Fruit fly (Drosophila melanogaster) whole organism, adult: Measurements from ENCODE around the gene CG6168.

ENCODE experiments used
- CG11617 ChIP-seq: fragments of 200-800 bp; sonication (Bioruptor generic); optimal IDR thresholded peaks from 2 replicates; lab custom pipeline; 2017; ENCODE audit warnings: mild to moderate bottlenecking, missing biosample characterization, missing genetic modification reagents, missing genetic modification characterization
- CG12768 ChIP-seq: fragments of 200-800 bp; sonication (Bioruptor generic); optimal IDR thresholded peaks from 2 replicates; lab custom pipeline; 2017; ENCODE audit warnings: missing biosample characterization, missing genetic modification characterization, mild to moderate bottlenecking, moderate library complexity, missing genetic modification reagents
- CG14711 ChIP-seq: fragments of 200-800 bp; sonication (Bioruptor generic); optimal IDR thresholded peaks from 2 replicates; lab custom pipeline; 2018; ENCODE audit warnings: missing biosample characterization, mild to moderate bottlenecking, missing genetic modification characterization, moderate library complexity
- CG1620 ChIP-seq: fragments of 200-800 bp; sonication (Bioruptor generic); optimal IDR thresholded peaks from 2 replicates; lab custom pipeline; 2016; ENCODE audit warnings: missing biosample characterization, missing genetic modification characterization
- CG33017 ChIP-seq: fragments of 200-800 bp; sonication (Bioruptor generic); optimal IDR thresholded peaks from 2 replicates; lab custom pipeline; 2018; ENCODE audit warnings: missing biosample characterization, mild to moderate bottlenecking, missing genetic modification characterization, moderate library complexity
- CG5204 ChIP-seq: fragments of 200-800 bp; sonication (Bioruptor generic); optimal IDR thresholded peaks from 2 replicates; lab custom pipeline; 2016; ENCODE audit warnings: missing biosample characterization, missing genetic modification characterization
- CG7045 ChIP-seq: fragments of 200-800 bp; sonication (Bioruptor generic); optimal IDR thresholded peaks from 2 replicates; lab custom pipeline; 2017; ENCODE audit warnings: missing biosample characterization, mild to moderate bottlenecking, missing genetic modification characterization
- CG7101 ChIP-seq: fragments of 200-800 bp; sonication (Bioruptor generic); optimal IDR thresholded peaks from 2 replicates; lab custom pipeline; 2018; ENCODE audit warnings: missing biosample characterization, mild to moderate bottlenecking, missing genetic modification characterization, moderate library complexity
- Clk ChIP-seq: fragments of 200-800 bp; sonication (Bioruptor generic); optimal IDR thresholded peaks from 2 replicates; lab custom pipeline; 2017; ENCODE audit warnings: missing biosample characterization, missing genetic modification characterization
- Crg-1 ChIP-seq: fragments of 200-800 bp; sonication (Bioruptor generic); optimal IDR thresholded peaks from 2 replicates; lab custom pipeline; 2016; ENCODE audit warnings: missing biosample characterization, missing genetic modification characterization
- Hr96 ChIP-seq: fragments of 200-800 bp; sonication (Bioruptor generic); optimal IDR thresholded peaks from 2 replicates; lab custom pipeline; 2016; ENCODE audit warnings: missing biosample characterization, missing genetic modification characterization
- Mnt ChIP-seq: fragments of 200-800 bp; sonication (Bioruptor generic); optimal IDR thresholded peaks from 2 replicates; lab custom pipeline; 2016; ENCODE audit warnings: missing biosample characterization, mild to moderate bottlenecking, missing genetic modification characterization
- bab1 ChIP-seq: fragments of 200-800 bp; sonication (Bioruptor generic); optimal IDR thresholded peaks from 3 replicates; lab custom pipeline; 2019; ENCODE audit warnings: missing biosample characterization, mild to moderate bottlenecking, missing genetic modification characterization, moderate library complexity
- cic ChIP-seq: fragments of 200-800 bp; sonication (Bioruptor generic); optimal IDR thresholded peaks from 2 replicates; lab custom pipeline; 2017; ENCODE audit warnings: missing biosample characterization, mild to moderate bottlenecking, missing genetic modification characterization, moderate library complexity
- cnc ChIP-seq, 2 experiments: fragments of >200 bp; optimal IDR thresholded peaks; 2 replicates each; lab custom pipeline; 2017
- kay ChIP-seq: fragments of 200-800 bp; sonication (Bioruptor generic); peaks from one replicate; lab custom pipeline; 2016; ENCODE audit warnings: missing biosample characterization, missing genetic modification characterization, borderline replicate concordance
- ovo ChIP-seq: fragments of 200-800 bp; sonication (Bioruptor generic); optimal IDR thresholded peaks from 2 replicates; lab custom pipeline; 2016; ENCODE audit warnings: missing biosample characterization, missing genetic modification characterization
- pad ChIP-seq: fragments of 200-800 bp; sonication (Bioruptor generic); optimal IDR thresholded peaks from 3 replicates; lab custom pipeline; 2017; ENCODE audit warnings: missing biosample characterization, missing genetic modification characterization, mild to moderate bottlenecking, moderate library complexity, missing genetic modification reagents
- tj ChIP-seq: fragments of 200-800 bp; sonication (Bioruptor generic); optimal IDR thresholded peaks from 3 replicates; lab custom pipeline; 2017; ENCODE audit warnings: missing biosample characterization, mild to moderate bottlenecking, missing genetic modification characterization, moderate library complexity
- toe ChIP-seq: fragments of 200-800 bp; sonication (Bioruptor generic); optimal IDR thresholded peaks from 2 replicates; lab custom pipeline; 2016; ENCODE audit warnings: missing biosample characterization, missing genetic modification characterization

The CG6168 gene

DNA sequence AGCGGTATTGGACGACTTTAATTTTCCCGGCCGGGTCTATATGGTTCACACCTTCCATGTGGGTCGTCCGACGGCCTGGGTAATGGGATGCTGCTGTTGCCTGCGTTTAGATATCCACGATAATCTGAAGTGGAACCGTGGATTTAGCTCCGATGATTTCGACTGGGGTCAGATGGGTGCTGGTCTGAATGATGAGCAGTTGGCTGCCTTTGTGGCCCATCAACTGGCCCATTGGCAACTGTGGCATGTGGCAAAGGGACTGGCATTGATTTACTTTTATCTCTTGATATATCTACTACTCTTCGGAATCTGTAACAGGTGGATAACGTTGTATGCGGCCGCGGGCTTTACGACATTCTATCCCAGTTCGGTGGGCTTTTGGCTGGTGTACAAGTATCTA is 8.8 kb downstream of the CG6168 start:
- TF ChIP-seq Hr96 (GFP tag; lab: Kevin White, UChicago): no peak
- TF ChIP-seq ovo (GFP tag; lab: Kevin White, UChicago): no peak
- TF ChIP-seq CG12768: no peak
- TF ChIP-seq toe (GFP tag; lab: Kevin White, UChicago): no peak
- TF ChIP-seq Clk (GFP tag; lab: Kevin White, UChicago): no peak
- TF ChIP-seq CG11617 (GFP tag; lab: Kevin White, UChicago): no peak
- no peak for TF ChIP-seq CG1620
- TF ChIP-seq tj (GFP tag; lab: Kevin White, UChicago): no peak
- no peak for TF ChIP-seq pad (GFP tag; lab: Kevin White, UChicago)
- no peak for TF ChIP-seq CG33017 (tag; lab: Kevin White, UChicago)
- no peak for TF ChIP-seq CG7045
- TF ChIP-seq Crg-1 (GFP tag; lab: Kevin White, UChicago): no peak
- TF ChIP-seq CG7101 (tag; lab: Kevin White, UChicago): no peak
- no peak for TF ChIP-seq bab1
- TF ChIP-seq Mnt (GFP tag; lab: Kevin White, UChicago): no peak

DNA sequence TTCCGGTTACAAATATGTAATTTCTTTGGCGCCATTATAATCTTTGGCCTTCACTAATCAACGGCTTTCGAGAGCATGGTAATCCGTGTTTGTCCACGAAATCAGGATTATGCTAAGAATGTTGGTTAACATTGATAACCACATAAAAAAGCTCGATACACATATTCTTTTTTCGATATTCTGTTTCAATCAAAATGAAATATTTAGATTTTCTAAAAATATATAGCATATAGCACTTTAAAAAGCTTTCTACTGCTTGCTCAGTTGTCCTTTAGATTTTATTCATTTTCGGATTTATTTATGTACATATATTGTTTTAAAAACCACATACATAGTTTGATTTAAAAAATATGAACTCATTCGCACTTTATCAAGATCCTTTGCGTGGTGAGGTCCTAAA is 10.1 kb downstream of the CG6168 start, which contains the start of gene CG7573:
Gene CG7573 (plus strand): TSS at position 301 of the 400 bp plus-strand sequence.
- no peak for TF ChIP-seq cnc (optimal IDR thresholded peaks at IDR 0.05; lab: Kevin White, UChicago)
- TF ChIP-seq Hr96 (GFP tag; lab: Kevin White, UChicago): no peak
- no peak for TF ChIP-seq CG33017 (tag; lab: Kevin White, UChicago)
- no peak for TF ChIP-seq toe (GFP tag; lab: Kevin White, UChicago)

DNA sequence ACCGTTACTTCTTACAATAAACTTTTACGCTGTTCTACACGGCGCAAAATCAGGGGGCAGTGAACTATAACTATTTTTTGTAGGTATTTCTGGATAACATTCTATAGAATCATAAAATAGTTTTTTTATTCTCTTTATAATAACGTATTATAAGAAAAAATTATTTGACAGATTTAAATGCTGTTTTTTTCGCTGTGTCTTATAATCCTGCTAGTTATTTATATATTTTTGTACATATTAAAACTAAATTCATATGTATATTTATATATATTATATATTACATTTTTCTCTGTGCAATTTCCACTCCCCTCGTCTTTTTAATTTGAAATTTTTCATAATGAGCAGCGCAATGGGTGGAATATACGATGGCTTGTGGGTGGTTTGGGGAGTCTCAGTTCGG is 10.8 kb downstream of the CG6168 start:
- TF ChIP-seq Clk (GFP tag; lab: Kevin White, UChicago) (no peak), Hr96 (GFP tag; lab: Kevin White, UChicago) (no peak), CG33017 (tag; lab: Kevin White, UChicago) (no peak), CG14711 (no peak), CG12768 (no peak), CG5204 (no peak), kay (GFP tag; lab: Kevin White, UChicago) (no peak), CG1620 (no peak)

DNA sequence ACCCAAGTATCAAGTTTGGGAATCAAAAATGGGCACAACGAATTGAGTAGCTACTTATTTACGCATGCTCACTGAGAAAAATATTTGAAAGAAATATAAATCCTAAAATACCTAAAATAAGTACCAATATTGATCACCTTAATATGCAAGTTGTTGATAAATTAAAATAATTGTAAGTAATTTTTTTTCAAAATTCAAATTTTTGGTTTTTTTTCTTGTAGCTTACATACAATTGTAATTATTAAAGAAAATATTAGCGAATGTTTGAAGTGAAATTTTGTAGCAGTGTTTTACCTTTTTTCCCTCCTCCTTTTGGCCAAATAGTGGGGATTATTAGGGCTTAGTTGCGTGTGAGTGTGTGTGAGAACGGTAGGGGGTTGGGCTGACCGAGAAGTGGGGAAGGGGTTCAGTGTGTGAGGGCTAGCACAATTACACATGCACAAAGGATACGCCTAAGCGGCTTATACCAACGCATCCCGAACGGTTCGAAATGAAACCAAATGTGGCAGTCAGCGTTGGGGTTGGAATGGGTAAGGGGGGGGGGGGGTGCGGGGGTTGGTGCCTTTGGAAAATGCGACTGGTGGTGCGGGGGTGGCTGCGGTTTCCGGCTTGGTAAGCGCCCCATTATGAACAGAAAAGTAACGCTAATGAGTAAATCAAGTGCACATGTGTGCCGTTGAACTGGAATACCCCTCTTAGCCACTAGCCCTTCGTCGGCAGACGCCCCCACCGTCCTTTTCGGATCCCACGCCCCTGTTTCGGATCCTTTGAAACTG is 11.6 kb downstream of the CG6168 start:
- TF ChIP-seq tj (GFP tag; lab: Kevin White, UChicago): no peak
- no peak for TF ChIP-seq CG11617 (GFP tag; lab: Kevin White, UChicago)
- TF ChIP-seq Clk (GFP tag; lab: Kevin White, UChicago): no peak
- no peak for TF ChIP-seq Hr96 (GFP tag; lab: Kevin White, UChicago)
- TF ChIP-seq CG7045: no peak
- no peak for TF ChIP-seq CG7101 (tag; lab: Kevin White, UChicago)
- TF ChIP-seq CG12768: no peak
- TF ChIP-seq bab1: no peak
- TF ChIP-seq Mnt (GFP tag; lab: Kevin White, UChicago): no peak
- no peak for TF ChIP-seq CG33017 (tag; lab: Kevin White, UChicago)
- TF ChIP-seq CG1620: no peak
- no peak for TF ChIP-seq CG14711
- TF ChIP-seq toe (GFP tag; lab: Kevin White, UChicago): no peak

DNA sequence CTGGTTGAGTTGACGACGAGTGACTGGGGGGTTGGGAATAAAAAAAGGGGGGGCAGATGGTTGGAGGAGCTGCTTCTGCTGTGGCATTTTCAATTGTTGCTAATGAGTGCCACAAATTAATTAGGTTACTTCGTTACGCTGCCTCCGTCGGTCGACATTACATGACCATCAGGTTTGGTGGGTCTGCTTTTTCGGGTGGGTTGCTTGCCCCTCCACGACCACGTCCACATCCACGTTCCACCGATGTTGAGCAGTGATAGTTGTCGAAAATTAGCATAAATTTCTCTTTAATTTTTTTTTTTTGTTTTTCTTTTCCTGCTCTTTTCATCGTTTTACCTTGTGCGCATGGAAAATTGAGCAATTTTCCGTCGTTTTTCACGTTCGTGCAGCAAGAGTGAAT is 13.0 kb downstream of the CG6168 start:
- no peak for TF ChIP-seq CG12768
- no peak for TF ChIP-seq cnc (optimal IDR thresholded peaks at IDR 0.05; lab: Kevin White, UChicago)
- TF ChIP-seq CG11617 (GFP tag; lab: Kevin White, UChicago): no peak
- TF ChIP-seq toe (GFP tag; lab: Kevin White, UChicago): no peak
- TF ChIP-seq Hr96 (GFP tag; lab: Kevin White, UChicago): no peak
- TF ChIP-seq cic: no peak
- no peak for TF ChIP-seq CG33017 (tag; lab: Kevin White, UChicago)
- TF ChIP-seq CG14711: no peak
- TF ChIP-seq kay (GFP tag; lab: Kevin White, UChicago): no peak
- no peak for TF ChIP-seq ovo (GFP tag; lab: Kevin White, UChicago)
- no peak for TF ChIP-seq CG5204
- no peak for TF ChIP-seq CG1620
- no peak for TF ChIP-seq bab1
- no peak for TF ChIP-seq Crg-1 (GFP tag; lab: Kevin White, UChicago)
- no peak for TF ChIP-seq tj (GFP tag; lab: Kevin White, UChicago)
- TF ChIP-seq Clk (GFP tag; lab: Kevin White, UChicago): no peak
- TF ChIP-seq CG7045: no peak
- no peak for TF ChIP-seq Mnt (GFP tag; lab: Kevin White, UChicago)

DNA sequence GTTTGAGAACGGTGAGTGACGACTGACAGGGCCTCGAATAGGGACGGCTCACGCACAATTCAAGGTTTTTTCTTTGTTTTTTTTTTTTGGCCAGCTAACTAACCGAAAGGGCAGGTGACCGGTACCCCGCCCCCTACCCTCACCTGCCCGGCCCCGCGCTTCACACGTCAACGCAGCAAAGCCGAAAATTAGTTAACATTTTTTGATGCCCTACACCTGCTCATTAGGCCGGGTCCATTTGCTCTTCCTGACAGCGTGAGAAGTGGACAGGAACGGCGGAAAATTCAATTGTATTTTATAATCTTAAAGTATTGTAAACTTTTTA is 14.5 kb downstream of the CG6168 start:
- TF ChIP-seq Clk (GFP tag; lab: Kevin White, UChicago): no peak
- no peak for TF ChIP-seq kay (GFP tag; lab: Kevin White, UChicago)
- no peak for TF ChIP-seq CG33017 (tag; lab: Kevin White, UChicago)
- TF ChIP-seq CG1620: no peak
- no peak for TF ChIP-seq CG12768
- no peak for TF ChIP-seq Mnt (GFP tag; lab: Kevin White, UChicago)
